Worm (Caenorhabditis elegans): ENCODE results near the gene W09H1.1.

Gene W09H1.1

ce11 chrII:13190412-13190811 is 9.0 kb upstream of the W09H1.1 start:
- TF ChIP-seq zip-4 (GFP tag; optimal IDR thresholded peaks at IDR 0.05) (no peak), fkh-10 (GFP tag; optimal IDR thresholded peaks at IDR 0.05) (no peak), unc-130 (tag; optimal IDR thresholded peaks at IDR 0.05) (no peak), irx-1 (tag; optimal IDR thresholded peaks at IDR 0.05) (no peak), elt-2 (tag; optimal IDR thresholded peaks at IDR 0.05) (peak; percentile 50), rnt-1 (tag; optimal IDR thresholded peaks at IDR 0.05) (no peak), lin-35 (GFP tag; optimal IDR thresholded peaks at IDR 0.05) (peak in 1 of 2 experiments; percentile 59), ceh-82 (tag; optimal IDR thresholded peaks at IDR 0.05) (no peak), efl-3 (GFP tag; optimal IDR thresholded peaks at IDR 0.05) (no peak), efl-1 (optimal IDR thresholded peaks at IDR 0.05) (no peak), efl-1 (GFP tag; optimal IDR thresholded peaks at IDR 0.05 in 1 of 2) (no peak), ceh-88 (GFP tag; IDR thresholded peaks at IDR 0.05) (no peak), egl-27 (tag; optimal IDR thresholded peaks at IDR 0.05) (no peak), mep-1 (tag; optimal IDR thresholded peaks at IDR 0.05) (no peak), nhr-28 (tag; optimal IDR thresholded peaks at IDR 0.05) (no peak), sox-4 (tag; optimal IDR thresholded peaks at IDR 0.05) (no peak), lin-14 (GFP tag; optimal IDR thresholded peaks at IDR 0.05) (no peak), nhr-71 (tag; optimal IDR thresholded peaks at IDR 0.05) (peak; percentile 6), fkh-8 (tag; optimal IDR thresholded peaks at IDR 0.05) (no peak), unc-30 (tag; optimal IDR thresholded peaks at IDR 0.05) (no peak)

- TF ChIP-seq nhr-20 (tag; optimal IDR thresholded peaks at IDR 0.05) (peak; percentile 46), unc-62 (GFP tag; optimal IDR thresholded peaks at IDR 0.05) (no peak), lsy-2 (tag; optimal IDR thresholded peaks at IDR 0.05) (peak in 1 of 2 experiments; percentile 28), nhr-237 (tag; optimal IDR thresholded peaks at IDR 0.05) (no peak), elt-3 (tag; optimal IDR thresholded peaks at IDR 0.05) (peak in 1 of 6 experiments; percentile 27), dpl-1 (GFP tag; optimal IDR thresholded peaks at IDR 0.05) (peak in 2 of 3 experiments; percentile 22 to 32), nhr-90 (tag; optimal IDR thresholded peaks at IDR 0.05; ENCODE audit: poor library complexity) (peak; percentile 37), lin-35 (GFP tag; optimal IDR thresholded peaks at IDR 0.05) (peak; percentile 35 to 41), rnt-1 (tag; optimal IDR thresholded peaks at IDR 0.05) (peak; percentile 41), swsn-7 (tag; optimal IDR thresholded peaks at IDR 0.05) (peak; percentile 23), snpc-4 (tag; optimal IDR thresholded peaks at IDR 0.05) (peak; percentile 5), pax-3 (tag; optimal IDR thresholded peaks at IDR 0.05) (no peak), nhr-19 (GFP tag; conservative IDR thresholded peaks at IDR 0.05) (peak; percentile 25; the same call in 1 of the 2 replicates), egl-27 (tag; optimal IDR thresholded peaks at IDR 0.05) (no peak), C34B4.2 (tag; optimal IDR thresholded peaks at IDR 0.05) (no peak), tbx-2 (tag; optimal IDR thresholded peaks at IDR 0.05) (peak; percentile 25), blmp-1 (tag; optimal IDR thresholded peaks at IDR 0.05) (peak; percentile 63), unc-130 (tag; optimal IDR thresholded peaks at IDR 0.05) (peak; percentile 18), lin-14 (GFP tag; optimal IDR thresholded peaks at IDR 0.05) (peak; percentile 92), irx-1 (tag; optimal IDR thresholded peaks at IDR 0.05) (peak; percentile 25), C16A3.4 (tag; optimal IDR thresholded peaks at IDR 0.05) (no peak), ceh-82 (tag; optimal IDR thresholded peaks at IDR 0.05) (peak in 1 of 3 experiments; percentile 1), nhr-71 (tag; optimal IDR thresholded peaks at IDR 0.05) (peak; percentile 56), pag-3 (tag; optimal IDR thresholded peaks at IDR 0.05; ENCODE audit: borderline replicate concordance, insufficient read depth) (peak; percentile 65), nhr-47 (tag; optimal IDR thresholded peaks at IDR 0.05) (peak; percentile 5), nhr-85 (tag) (peak; percentile 74), efl-1 (optimal IDR thresholded peaks at IDR 0.05) (peak in 1 of 2 experiments; percentile 27), efl-1 (GFP tag; optimal IDR thresholded peaks at IDR 0.05 in 1 of 2) (peak; percentile 41 to 94), fkh-4 (tag; optimal IDR thresholded peaks at IDR 0.05; ENCODE audit: borderline replicate concordance) (no peak), efl-3 (GFP tag; optimal IDR thresholded peaks at IDR 0.05) (no peak), snu-23 (GFP tag; optimal IDR thresholded peaks at IDR 0.05) (peak; percentile 61), mdl-1 (tag; optimal IDR thresholded peaks at IDR 0.05) (peak in 1 of 2 experiments; percentile 64)
Observed at ce11 chrII:13189363-13189762, 8.0 kb upstream of the W09H1.1 start.
